Worm (Caenorhabditis elegans) whole organism, midembryonic: ENCODE measurements around the gene C14A4.6.
A peak's percentile ranks its signal among the peaks of the same experiment; 100 is the strongest.

Source experiments
- T22C8.4 ChIP-seq: fragments of 200-800 bp; sonication (Bioruptor generic); IDR thresholded peaks from 2 replicates; pipeline ENCODE4 v1.3.6; 2022; ENCODE audit warnings: missing genetic modification characterization, missing compliant biosample characterization
- cog-1 ChIP-seq: sonication (generic microtip); optimal IDR thresholded peaks from 2 replicates; lab custom pipeline; 2016; ENCODE audit warnings: missing genetic modification characterization, missing compliant biosample characterization
- flt-1 ChIP-seq: fragments of 200-800 bp; sonication (Bioruptor generic); IDR thresholded peaks from 2 replicates; pipeline ENCODE4 v1.3.6; 2022; ENCODE audit warnings: missing genetic modification characterization, missing compliant biosample characterization
- klf-2 ChIP-seq: fragments of 200-800 bp; sonication (Bioruptor generic); conservative IDR thresholded peaks from 2 replicates; pipeline ENCODE4 v1.3.6; 2022; ENCODE audit warnings: missing genetic modification reagents, missing genetic modification characterization, missing compliant biosample characterization
- med-1 ChIP-seq: sonication (generic microtip); optimal IDR thresholded peaks from 2 replicates; lab custom pipeline; 2017; ENCODE audit warnings: missing genetic modification characterization, mild to moderate bottlenecking, missing compliant biosample characterization, antibody characterized with exemption, missing genetic modification reagents; ENCODE audit not compliant: insufficient read depth
- tab-1 ChIP-seq: fragments of 200-800 bp; sonication (Bioruptor generic); IDR thresholded peaks from 2 replicates; pipeline ENCODE4 v1.3.6; 2022; ENCODE audit warnings: missing genetic modification characterization, missing compliant biosample characterization
- ztf-29 ChIP-seq: fragments of 200-800 bp; sonication (Bioruptor generic); IDR thresholded peaks from 2 replicates; pipeline ENCODE4 v1.3.6; 2022; ENCODE audit warnings: missing genetic modification reagents, missing genetic modification characterization, missing compliant biosample characterization

DNA sequence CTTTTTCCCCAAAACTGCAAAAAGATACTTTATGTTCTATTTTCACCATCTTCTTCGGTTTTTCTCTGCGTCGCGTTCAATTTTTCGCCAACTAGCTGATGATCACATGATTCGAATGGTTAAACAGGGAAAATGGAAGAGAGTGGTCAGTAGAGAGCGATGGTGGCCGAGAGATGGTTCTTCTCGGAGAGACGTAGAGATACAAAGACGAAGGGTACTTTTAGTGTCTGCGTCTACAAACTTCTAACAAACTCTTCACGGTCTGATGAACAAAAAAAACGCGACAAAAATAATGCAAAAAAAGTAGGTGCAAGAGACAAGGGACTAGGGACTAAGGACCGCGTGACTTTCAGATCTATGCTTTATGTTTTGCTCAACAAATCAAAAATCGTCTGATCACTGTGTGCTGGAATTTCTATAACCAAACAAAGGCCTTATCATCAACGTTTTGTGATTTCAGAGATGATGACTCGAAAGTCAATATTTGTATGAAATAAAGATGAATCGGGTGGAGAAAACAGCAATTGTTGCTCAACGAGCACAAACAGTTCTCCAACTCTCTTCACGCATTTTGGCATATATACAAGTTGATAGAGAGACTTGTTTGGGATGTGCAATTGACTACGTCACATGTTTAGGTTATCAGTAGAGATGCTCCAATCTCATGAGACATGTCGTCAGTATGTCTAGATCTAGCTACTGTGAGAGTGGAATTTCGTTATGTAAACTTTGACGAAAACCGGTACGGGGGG lies 42.4 kb downstream of the C14A4.6 start:
- TF ChIP-seq flt-1: no peak
- no peak for TF ChIP-seq ztf-29 (GFP tag; lab: Robert Waterston, UW)
- peak; percentile 16 for TF ChIP-seq cog-1 (tag; lab: Kevin White, UChicago)
- no peak for TF ChIP-seq klf-2
- no peak for TF ChIP-seq T22C8.4
- no peak for TF ChIP-seq med-1
- TF ChIP-seq tab-1: no peak
